Fruit fly (Drosophila melanogaster): ENCODE measurements around the gene tup.

- TF ChIP-seq D1 (tag; optimal IDR thresholded peaks at IDR 0.05) (no peak), CG9948 (tag; optimal IDR thresholded peaks at IDR 0.05) (no peak), CG12605 (GFP tag; IDR thresholded peaks at IDR 0.05) (no peak), Snoo (tag; optimal IDR thresholded peaks at IDR 0.05) (no peak), CG13204 (GFP tag; optimal IDR thresholded peaks at IDR 0.05) (no peak), CG34367 (tag; optimal IDR thresholded peaks at IDR 0.05) (no peak), CG17806 (tag; optimal IDR thresholded peaks at IDR 0.05) (no peak), CG4496 (GFP tag; IDR thresholded peaks at IDR 0.05) (no peak), Pif1B (GFP tag; optimal IDR thresholded peaks at IDR 0.05) (no peak), Ets98B (GFP tag; IDR thresholded peaks at IDR 0.05) (no peak), CG10348 (GFP tag; IDR thresholded peaks at IDR 0.05) (no peak), CG32121 (GFP tag; IDR thresholded peaks at IDR 0.05) (no peak)
Measured at dm6 chr2L:18822805-18823204, 58.3 kb downstream of the tup start.

Data from whole organism, pupa.